Fruit fly (Drosophila melanogaster) whole organism, pupa: ENCODE measurements around the gene CG8960.

Experiments
- CG15710 ChIP-seq: fragments of 200-800 bp; sonication (Bioruptor generic); optimal IDR thresholded peaks from 2 replicates; lab custom pipeline; 2018; ENCODE audit warnings: missing biosample characterization, mild to moderate bottlenecking, missing genetic modification characterization, moderate library complexity
- CG4496 ChIP-seq: fragments of 200-800 bp; sonication (Bioruptor generic); IDR thresholded peaks from 3 replicates; pipeline ENCODE4 v1.3.6; 2022; ENCODE audit warnings: missing biosample characterization, missing genetic modification characterization
- CG8159 ChIP-seq: fragments of 200-800 bp; sonication (Bioruptor generic); optimal IDR thresholded peaks from 3 replicates; lab custom pipeline; 2018; ENCODE audit warnings: missing biosample characterization, mild to moderate bottlenecking, missing genetic modification characterization, moderate library complexity
- Ets98B ChIP-seq: fragments of 200-800 bp; sonication (Bioruptor generic); IDR thresholded peaks from 2 replicates; pipeline ENCODE4 v1.3.6; 2022; ENCODE audit warnings: missing biosample characterization, missing genetic modification characterization
- Pif1B ChIP-seq: fragments of 200-800 bp; sonication (Bioruptor generic); optimal IDR thresholded peaks from 3 replicates; lab custom pipeline; 2016; ENCODE audit warnings: missing biosample characterization, missing genetic modification characterization
- gl ChIP-seq: fragments of 200-800 bp; sonication (Bioruptor generic); optimal IDR thresholded peaks from 2 replicates; lab custom pipeline; 2018; ENCODE audit warnings: missing biosample characterization, mild to moderate bottlenecking, missing genetic modification characterization
- rn ChIP-seq: fragments of 200-800 bp; sonication (Bioruptor generic); IDR thresholded peaks from 2 replicates; pipeline ENCODE4 v1.3.6; 2022; ENCODE audit warnings: missing biosample characterization, missing genetic modification characterization

DNA sequence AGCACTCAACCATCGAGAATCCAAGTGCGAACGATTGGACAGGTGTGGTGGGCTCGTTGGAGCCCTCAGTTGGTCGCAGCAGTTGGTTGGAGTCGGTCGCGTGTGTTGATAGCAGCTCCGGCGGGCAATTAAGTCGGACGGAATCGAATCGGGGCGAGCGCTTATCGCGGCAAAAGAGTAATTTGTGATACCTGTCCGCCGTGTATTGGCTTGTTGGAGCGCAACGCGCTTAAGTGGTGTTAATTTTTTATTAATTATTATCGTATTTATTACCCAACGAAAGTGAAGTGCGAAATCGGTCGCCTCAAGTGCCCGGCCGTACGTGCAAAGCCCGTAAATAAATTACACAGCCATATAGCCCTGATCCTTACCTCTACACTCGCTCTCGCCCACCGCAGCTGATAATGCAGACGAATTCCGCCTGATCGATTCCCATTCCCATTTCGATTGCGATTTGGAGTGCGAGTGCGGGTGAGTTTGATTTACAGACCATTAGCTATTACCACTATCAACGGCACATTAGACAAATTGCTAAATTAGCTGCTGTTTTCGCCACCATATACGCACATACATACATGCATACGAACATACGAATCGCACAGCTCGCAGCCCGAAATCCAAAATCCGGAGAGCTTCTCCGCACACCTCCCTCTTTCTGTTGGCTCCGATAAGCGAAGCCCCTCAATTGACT, 40.9 kb downstream of the CG8960 start, which contains the start of gene ACXD:
- no peak for TF ChIP-seq Ets98B (GFP tag; lab: Robert Waterston, UW)
- no peak for TF ChIP-seq CG8159 (tag; lab: Kevin White, UChicago)
- no peak for TF ChIP-seq CG15710 (tag; lab: Kevin White, UChicago)
- no peak for TF ChIP-seq gl
- TF ChIP-seq Pif1B (GFP tag; lab: Kevin White, UChicago) = no peak
- TF ChIP-seq CG4496 = no peak
- TF ChIP-seq rn (GFP tag; lab: Robert Waterston, UW) = no peak
